Fruit fly (Drosophila melanogaster): Measurements from ENCODE around the gene CG18636.

dm6 chr2L:14796542-14796941 lies 12.1 kb upstream of the CG18636 start, which contains the start of gene CG18420:
- no peak for TF ChIP-seq CG8159 (tag; optimal IDR thresholded peaks at IDR 0.05)
- TF ChIP-seq Ets98B (GFP tag; IDR thresholded peaks at IDR 0.05), result no peak

Data from whole organism, pupa.